Worm (Caenorhabditis elegans): ENCODE data around the gene clc-8.

DNA sequence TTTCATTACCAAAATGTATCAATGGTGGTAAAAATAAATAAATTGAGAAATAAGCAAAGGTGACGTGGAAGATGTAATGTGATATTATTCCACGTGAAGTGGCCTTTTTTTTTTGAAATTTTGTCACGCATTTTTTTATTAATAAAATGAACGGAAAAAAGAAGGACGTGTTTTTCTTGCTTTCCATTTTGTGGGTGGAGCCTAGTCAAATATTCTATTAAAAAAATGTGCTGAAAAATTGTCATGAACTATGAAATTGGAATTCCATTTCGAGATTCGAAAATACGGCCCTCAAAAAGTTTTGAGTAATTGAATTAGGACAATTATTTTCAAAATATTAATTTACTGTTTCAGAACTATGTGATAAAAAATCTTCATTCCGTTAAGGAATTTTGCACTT is 28.0 kb downstream of the clc-8 start, which contains the start of gene F55B11.7:
- TF ChIP-seq fkh-2 (tag; optimal IDR thresholded peaks at IDR 0.05) (no peak), daf-12 (tag; optimal IDR thresholded peaks at IDR 0.05) (no peak), aly-2 (tag; optimal IDR thresholded peaks at IDR 0.05) (no peak)

All from whole organism, L3 larva.